Worm (Caenorhabditis elegans) whole organism, L3 larva: ENCODE data around the gene F41E6.17.

ENCODE experiments used
- R02D3.7 ChIP-seq: fragments of 150-350 bp; optimal IDR thresholded peaks from 2 replicates; lab custom pipeline; 2014; ENCODE audit warnings: missing biosample characterization, missing genetic modification characterization
- aly-2 ChIP-seq: fragments of 150-350 bp; optimal IDR thresholded peaks from 2 replicates; lab custom pipeline; 2014; ENCODE audit warnings: missing biosample characterization, missing genetic modification characterization
- ceh-16 ChIP-seq: sonication (generic microtip); optimal IDR thresholded peaks from 2 replicates; lab custom pipeline; 2017; ENCODE audit warnings: missing biosample characterization, missing genetic modification characterization
- ceh-28 ChIP-seq: fragments of 150-350 bp; optimal IDR thresholded peaks from 2 replicates; lab custom pipeline; 2014; ENCODE audit warnings: missing biosample characterization, missing genetic modification reagents, missing genetic modification characterization
- daf-12 ChIP-seq: fragments of 150-350 bp; optimal IDR thresholded peaks from 2 replicates; lab custom pipeline; 2014; ENCODE audit warnings: missing biosample characterization, missing genetic modification reagents, missing genetic modification characterization
- egl-27 ChIP-seq: sonication (generic microtip); optimal IDR thresholded peaks from 4 replicates; lab custom pipeline; 2017; ENCODE audit warnings: missing biosample characterization, missing genetic modification reagents, missing genetic modification characterization
- egl-5 ChIP-seq: fragments of 150-350 bp; optimal IDR thresholded peaks from 2 replicates; lab custom pipeline; 2017; ENCODE audit warnings: missing biosample characterization, missing genetic modification reagents, missing genetic modification characterization, inconsistent platforms
- elt-2 ChIP-seq: sonication (generic microtip); optimal IDR thresholded peaks from 2 replicates; lab custom pipeline; 2016; ENCODE audit warnings: missing genetic modification reagents, mild to moderate bottlenecking, missing genetic modification characterization, missing compliant biosample characterization
- elt-3 ChIP-seq, 3 experiments: fragments of 150-350 bp in 1 of 3; sonication (generic microtip) in 2 of 3; optimal IDR thresholded peaks; 2 replicates in 2 of 3; 4 replicates in 1 of 3; lab custom pipeline; 2014 to 2017; ENCODE audit warnings: missing biosample characterization in 3 of 3, missing genetic modification characterization in 3 of 3
- fos-1 ChIP-seq: fragments of 150-350 bp; optimal IDR thresholded peaks from 2 replicates; lab custom pipeline; 2014; ENCODE audit warnings: missing biosample characterization, missing genetic modification characterization
- hmg-11 ChIP-seq: sonication (generic microtip); optimal IDR thresholded peaks from 2 replicates; lab custom pipeline; 2016; ENCODE audit warnings: missing genetic modification characterization, missing compliant biosample characterization
- jun-1 ChIP-seq: fragments of 150-350 bp; optimal IDR thresholded peaks from 2 replicates; lab custom pipeline; 2014; ENCODE audit warnings: missing biosample characterization, missing genetic modification reagents, missing genetic modification characterization
- lin-39 ChIP-seq: fragments of 150-350 bp; optimal IDR thresholded peaks from 2 replicates; lab custom pipeline; 2018; ENCODE audit warnings: missing biosample characterization, missing genetic modification reagents, missing genetic modification characterization
- mdl-1 ChIP-seq: fragments of 150-350 bp; optimal IDR thresholded peaks from 2 replicates; lab custom pipeline; 2014; ENCODE audit warnings: missing biosample characterization, missing genetic modification characterization
- nfya-1 ChIP-seq: sonication (generic microtip); optimal IDR thresholded peaks from 2 replicates; lab custom pipeline; 2017; ENCODE audit warnings: missing genetic modification characterization, mild to moderate bottlenecking, missing compliant biosample characterization, antibody characterized with exemption, moderate library complexity; ENCODE audit not compliant: insufficient read depth
- nhr-11 ChIP-seq: fragments of 150-350 bp; optimal IDR thresholded peaks from 2 replicates; lab custom pipeline; 2014; ENCODE audit warnings: missing biosample characterization, missing genetic modification characterization
- nhr-12 ChIP-seq: fragments of 150-350 bp; optimal IDR thresholded peaks from 2 replicates; lab custom pipeline; 2014; ENCODE audit warnings: missing biosample characterization, missing genetic modification characterization
- nhr-23 ChIP-seq: fragments of 150-350 bp; optimal IDR thresholded peaks from 2 replicates; lab custom pipeline; 2014; ENCODE audit warnings: missing biosample characterization, missing genetic modification reagents, missing genetic modification characterization
- nhr-237 ChIP-seq: fragments of 150-350 bp; optimal IDR thresholded peaks from 2 replicates; lab custom pipeline; 2014; ENCODE audit warnings: missing biosample characterization, missing genetic modification characterization
- nhr-25 ChIP-seq: sonication (generic microtip); optimal IDR thresholded peaks from 2 replicates; lab custom pipeline; 2017; ENCODE audit warnings: missing biosample characterization, missing genetic modification characterization
- nhr-28 ChIP-seq: fragments of 150-350 bp; optimal IDR thresholded peaks from 2 replicates; lab custom pipeline; 2014; ENCODE audit warnings: missing biosample characterization, missing genetic modification characterization
- nhr-43 ChIP-seq: sonication (generic microtip); optimal IDR thresholded peaks from 2 replicates; lab custom pipeline; 2016; ENCODE audit warnings: mild to moderate bottlenecking, missing genetic modification characterization, missing compliant biosample characterization; ENCODE audit not compliant: poor library complexity, severe bottlenecking
- nhr-67 ChIP-seq: fragments of 150-350 bp; optimal IDR thresholded peaks from 2 replicates; lab custom pipeline; 2014; ENCODE audit warnings: missing biosample characterization, missing genetic modification characterization
- nhr-77 ChIP-seq: fragments of 150-350 bp; optimal IDR thresholded peaks from 2 replicates; lab custom pipeline; 2014; ENCODE audit warnings: missing biosample characterization, missing genetic modification characterization
- pha-4 ChIP-seq: fragments of 150-350 bp; optimal IDR thresholded peaks from 2 replicates; lab custom pipeline; 2014; ENCODE audit warnings: missing biosample characterization, missing genetic modification reagents, missing genetic modification characterization
- pqm-1 ChIP-seq: fragments of 150-350 bp; optimal IDR thresholded peaks from 2 replicates; lab custom pipeline; 2017; ENCODE audit warnings: missing biosample characterization, missing genetic modification characterization, inconsistent platforms
- sea-2 ChIP-seq: fragments of 150-350 bp; sonication (generic microtip); optimal IDR thresholded peaks from 4 replicates; lab custom pipeline; 2014; ENCODE audit warnings: missing biosample characterization, missing genetic modification reagents, missing genetic modification characterization
- snpc-4 ChIP-seq: fragments of 150-350 bp; optimal IDR thresholded peaks from 2 replicates; lab custom pipeline; 2014; ENCODE audit warnings: missing biosample characterization, missing genetic modification characterization
- unc-39 ChIP-seq: sonication (generic microtip); optimal IDR thresholded peaks from 4 replicates; lab custom pipeline; 2017; ENCODE audit warnings: missing biosample characterization, missing genetic modification characterization
- unc-62 ChIP-seq: fragments of 150-350 bp; sonication (generic microtip); optimal IDR thresholded peaks from 4 replicates; lab custom pipeline; 2014; ENCODE audit warnings: missing biosample characterization, missing genetic modification reagents, missing genetic modification characterization
- zag-1 ChIP-seq: fragments of 150-350 bp; optimal IDR thresholded peaks from 2 replicates; lab custom pipeline; 2014; ENCODE audit warnings: missing biosample characterization, missing genetic modification characterization
- ztf-4 ChIP-seq: fragments of 150-350 bp; optimal IDR thresholded peaks from 2 replicates; lab custom pipeline; 2014; ENCODE audit warnings: missing biosample characterization, missing genetic modification characterization

Gene F41E6.17

DNA sequence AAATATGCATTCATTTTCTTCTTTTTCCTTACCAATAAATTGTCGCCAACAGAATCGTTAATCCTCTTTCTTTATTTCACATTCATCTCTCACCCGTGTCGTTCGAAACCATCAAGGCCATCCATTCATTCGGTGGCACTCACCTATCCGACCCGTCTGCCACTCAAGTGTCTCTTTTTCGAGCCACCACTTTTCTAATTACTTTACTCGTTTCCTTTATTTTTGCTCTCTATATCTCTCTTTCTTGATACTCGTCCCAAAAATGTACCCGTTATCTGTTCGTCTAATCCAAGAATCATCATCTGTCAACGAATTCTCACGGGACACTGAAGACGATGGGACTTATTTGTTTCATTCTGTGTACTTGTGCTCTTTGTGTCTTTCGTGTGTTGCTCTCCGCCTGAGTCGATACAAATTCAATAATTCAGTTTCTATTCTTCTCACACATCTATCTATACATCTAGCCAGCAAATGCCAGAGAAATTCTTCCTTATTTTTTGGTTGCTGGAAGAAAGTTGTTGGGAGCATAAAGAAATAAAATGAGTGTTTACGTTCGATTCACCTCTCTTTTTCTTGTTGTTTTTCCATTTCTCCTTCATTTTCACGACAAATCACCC, 31.1 kb upstream of the F41E6.17 start (continued):
- TF ChIP-seq elt-3 (tag; optimal IDR thresholded peaks at IDR 0.05; lab: Kevin White, UChicago) (no peak), mdl-1 (tag; lab: Kevin White, UChicago) (no peak), nhr-23 (tag; lab: Kevin White, UChicago) (no peak), zag-1 (no peak)

DNA sequence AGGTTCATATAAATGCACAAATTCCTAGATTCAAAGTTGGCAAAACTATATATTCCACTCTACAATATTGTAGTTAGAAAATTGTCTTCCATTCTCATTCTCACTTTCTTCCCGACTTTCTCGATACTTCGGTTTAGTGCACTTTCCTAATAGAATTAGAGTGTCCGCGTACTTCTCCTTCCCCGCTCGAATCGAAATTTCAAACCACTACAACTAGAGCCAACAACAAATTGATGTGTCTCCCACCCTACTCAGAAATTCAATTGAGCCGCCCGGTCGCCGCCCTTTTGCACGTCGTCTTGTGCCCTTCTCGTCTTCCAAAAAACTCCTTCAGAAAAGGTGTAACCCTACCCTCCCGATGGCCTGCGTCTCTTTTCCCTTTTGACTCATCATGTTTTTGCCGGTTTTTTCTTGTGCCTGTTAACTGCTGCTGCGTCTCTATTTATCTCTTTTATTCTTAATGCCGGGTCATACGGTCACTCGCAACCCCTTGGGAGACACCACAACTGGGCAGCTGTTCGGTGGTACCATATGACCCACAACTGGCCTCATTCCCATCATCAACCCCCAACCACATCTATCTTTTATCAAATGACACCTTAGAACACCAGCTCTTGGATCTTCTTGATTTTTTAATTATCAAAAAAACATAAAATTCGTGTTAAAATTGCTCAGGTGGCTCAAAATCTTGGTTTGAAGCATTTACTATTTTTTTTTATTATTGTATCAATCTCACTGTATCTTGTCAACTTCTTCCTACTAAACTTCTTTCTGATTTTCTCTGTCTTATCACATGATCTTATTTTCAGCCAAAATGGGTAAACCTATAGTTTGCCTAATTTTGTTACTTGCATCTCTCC, 29.6 kb upstream of the F41E6.17 start, which contains the start of gene tag-196:
TSS of gene tag-196 (plus strand) at position 810 of the 860 bp plus-strand sequence.
- peak; percentile 48 for TF ChIP-seq egl-5 (tag; lab: Kevin White, UChicago)
- peak; percentile 32 for TF ChIP-seq lin-39 (tag; lab: Kevin White, UChicago)
- no peak for TF ChIP-seq nhr-67
- peak; percentile 24 for TF ChIP-seq nfya-1 (tag; lab: Kevin White, UChicago)
- no peak for TF ChIP-seq nhr-25 (tag; lab: Kevin White, UChicago)

DNA sequence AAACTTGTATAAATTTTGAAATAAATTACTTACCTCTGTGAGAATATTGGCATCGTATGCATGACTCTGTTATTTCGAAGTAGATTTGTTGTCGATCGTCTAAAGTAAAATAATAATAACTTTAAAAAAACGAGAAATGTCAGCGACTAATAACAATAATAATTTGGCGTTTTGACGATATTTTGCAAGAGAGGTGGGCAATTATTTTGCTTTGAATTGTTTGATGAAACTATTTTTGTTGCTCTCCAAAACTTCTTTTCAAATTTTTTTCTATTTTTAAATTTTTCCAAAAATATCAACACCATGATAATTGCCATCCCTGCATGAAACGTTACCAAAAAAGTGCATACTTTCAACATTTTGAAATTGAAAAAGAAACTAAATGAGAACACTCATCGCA, 24.7 kb upstream of the F41E6.17 start, which contains the start of gene F41E6.7:
TSS of gene F41E6.7 (minus strand) at position 101 of the 400 bp plus-strand sequence.
- TF ChIP-seq egl-27 (no peak), zag-1 (no peak), unc-39 (tag; lab: Kevin White, UChicago) (no peak), nhr-237 (tag; lab: Kevin White, UChicago) (no peak), egl-5 (tag; lab: Kevin White, UChicago) (no peak)

DNA sequence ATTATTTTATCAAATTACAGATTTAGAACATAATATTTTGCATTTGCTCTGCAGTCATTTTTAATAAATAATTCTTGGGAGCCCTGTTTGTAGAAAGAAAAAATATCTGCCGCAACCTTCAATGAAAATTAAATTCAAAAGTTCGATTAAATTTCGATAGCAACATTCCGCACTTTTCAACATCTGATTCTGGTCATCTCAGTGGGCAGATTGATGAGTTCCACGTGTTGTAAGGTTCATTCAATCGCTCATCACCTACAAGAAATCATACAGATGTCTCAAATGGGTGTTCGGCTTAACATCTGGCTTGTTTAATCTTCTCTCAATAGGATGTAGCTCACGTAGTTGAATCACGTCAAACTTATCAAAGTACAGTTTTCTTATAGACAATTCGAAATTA, 23.9 kb upstream of the F41E6.17 start:
- no peak for TF ChIP-seq nhr-25 (tag; lab: Kevin White, UChicago)
- TF ChIP-seq, all 47 proteins: peak for 0

DNA sequence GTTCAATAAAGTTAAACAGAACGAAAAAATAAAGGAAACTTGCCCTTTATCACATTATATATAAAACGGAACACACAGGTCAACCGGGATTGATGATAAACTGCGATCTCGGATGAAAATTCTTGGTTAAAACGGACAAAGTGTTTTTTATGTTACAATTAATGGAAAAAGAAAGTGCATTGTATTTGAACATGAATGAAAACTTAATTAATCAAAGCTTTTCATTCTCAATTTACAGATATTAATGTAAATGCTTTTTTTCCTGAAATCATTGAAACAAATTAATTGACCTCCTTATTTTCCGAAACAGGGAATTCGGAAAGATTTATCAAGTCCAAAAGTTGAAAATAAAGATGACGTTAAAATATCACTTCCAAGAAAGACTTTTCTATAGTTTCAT, 22.5 kb upstream of the F41E6.17 start, which contains the start of gene F41E6.8:
TSS of gene F41E6.8 (minus strand) at position 101 of the 400 bp plus-strand sequence.
- TF ChIP-seq sea-2 (GFP tag; lab: Kevin White, UChicago) (no peak), fos-1 (no peak), nhr-77 (tag; lab: Kevin White, UChicago) (no peak), ceh-16 (no peak)

DNA sequence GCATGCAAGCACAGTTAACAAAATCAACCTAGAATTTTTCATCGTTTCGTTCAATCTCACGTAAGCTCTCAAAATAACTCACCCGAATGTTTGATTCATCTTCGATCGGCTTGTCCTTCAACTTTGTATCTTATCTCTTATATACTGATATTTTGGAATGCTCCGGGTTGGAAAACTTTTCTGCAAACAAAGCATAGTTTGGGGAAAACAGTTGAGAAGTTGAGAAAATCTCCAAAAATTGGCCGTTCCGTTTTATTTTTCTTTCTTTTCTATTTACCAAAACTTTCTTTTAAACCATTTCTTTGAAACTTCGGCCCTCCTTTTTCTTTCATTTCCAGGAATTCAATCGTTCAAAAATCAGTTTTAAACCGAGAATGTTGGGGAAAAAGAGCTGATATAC, 21.3 kb upstream of the F41E6.17 start, which contains the start of gene F41E6.15:
TSS of gene F41E6.15 (minus strand) at position 101 of the 400 bp plus-strand sequence.
- no peak for TF ChIP-seq mdl-1 (tag; lab: Kevin White, UChicago)
- TF ChIP-seq nhr-12 (tag; lab: Kevin White, UChicago), result no peak
- TF ChIP-seq ceh-28 (tag; lab: Kevin White, UChicago), result no peak
- TF ChIP-seq ztf-4 (tag; lab: Kevin White, UChicago), result no peak
- no peak for TF ChIP-seq unc-62 (GFP tag; lab: Kevin White, UChicago)
- TF ChIP-seq daf-12 (tag; lab: Kevin White, UChicago), result no peak
- TF ChIP-seq lin-39 (tag; lab: Kevin White, UChicago), result no peak
- TF ChIP-seq nhr-43 (tag; lab: Kevin White, UChicago), result no peak
- no peak for TF ChIP-seq pha-4 (tag; lab: Kevin White, UChicago)
- no peak for TF ChIP-seq aly-2 (tag; lab: Kevin White, UChicago)
- no peak for TF ChIP-seq hmg-11 (tag; lab: Kevin White, UChicago)
- no peak for TF ChIP-seq R02D3.7
- TF ChIP-seq nhr-11, result no peak
- TF ChIP-seq egl-5 (tag; lab: Kevin White, UChicago), result no peak

DNA sequence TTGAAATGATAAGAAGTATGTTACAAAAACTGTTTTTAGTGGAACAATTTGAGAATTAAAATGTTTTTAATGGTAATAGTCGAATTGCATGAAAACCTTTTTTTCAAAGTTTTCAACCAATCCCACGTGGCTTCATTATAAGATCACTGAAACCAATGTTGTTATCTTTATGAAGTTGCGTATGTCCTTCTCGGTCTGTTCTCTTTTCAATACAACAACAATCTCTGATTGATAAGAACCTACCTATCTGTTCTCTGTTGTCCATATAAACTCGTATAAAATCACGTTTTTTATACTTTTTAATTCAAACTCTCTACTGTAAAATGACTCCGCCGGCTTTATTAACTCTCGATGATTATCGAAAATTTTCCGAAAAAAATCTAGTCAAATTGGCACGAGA, 20.6 kb upstream of the F41E6.17 start, which contains the start of gene F41E6.5:
TSS of gene F41E6.5 (plus strand) at position 209 of the 400 bp plus-strand sequence.
- TF ChIP-seq ceh-16 (no peak), unc-39 (tag; lab: Kevin White, UChicago) (no peak), pqm-1 (tag; lab: Kevin White, UChicago) (peak; percentile 82), jun-1 (tag; lab: Kevin White, UChicago) (peak; percentile 4), pha-4 (tag; lab: Kevin White, UChicago) (peak; percentile 53), elt-2 (tag; lab: Kevin White, UChicago) (peak; percentile 77), nfya-1 (tag; lab: Kevin White, UChicago) (no peak), nhr-237 (tag; lab: Kevin White, UChicago) (no peak), snpc-4 (tag; lab: Kevin White, UChicago) (no peak), nhr-28 (tag; lab: Kevin White, UChicago) (no peak), sea-2 (GFP tag; lab: Kevin White, UChicago) (no peak)
- TF ChIP-seq, all 47 proteins: peak for 4
